Worm (Caenorhabditis elegans) whole organism, mixed stage, embryonic: ENCODE data around the gene rgef-1.

ENCODE experiments used
- ces-1 ChIP-seq: fragments of 150-350 bp; optimal IDR thresholded peaks from 2 replicates; lab custom pipeline; 2014; ENCODE audit warnings: missing biosample characterization, missing genetic modification reagents, missing genetic modification characterization
- elt-1 ChIP-seq: sonication (generic microtip); optimal IDR thresholded peaks from 2 replicates; lab custom pipeline; 2017; ENCODE audit warnings: missing genetic modification characterization, mild to moderate bottlenecking, missing compliant biosample characterization, antibody characterized with exemption, moderate library complexity, borderline replicate concordance; ENCODE audit not compliant: insufficient read depth
- elt-3 ChIP-seq: fragments of 150-350 bp; optimal IDR thresholded peaks from 2 replicates; lab custom pipeline; 2014; ENCODE audit warnings: missing biosample characterization, missing genetic modification characterization
- pha-4 ChIP-seq: fragments of 150-350 bp; optimal IDR thresholded peaks from 2 replicates; lab custom pipeline; 2018; ENCODE audit warnings: missing biosample characterization, missing genetic modification reagents, missing genetic modification characterization
- sptf-1 ChIP-seq: sonication (generic microtip); optimal IDR thresholded peaks from 2 replicates; lab custom pipeline; 2017; ENCODE audit warnings: mild to moderate bottlenecking, missing genetic modification characterization, moderate library complexity, missing compliant biosample characterization

- TF ChIP-seq elt-3: no peak
- TF ChIP-seq sptf-1 (tag; lab: Kevin White, UChicago): no peak
- no peak for TF ChIP-seq pha-4 (tag; lab: Kevin White, UChicago)
- TF ChIP-seq elt-1: no peak
- TF ChIP-seq ces-1 (GFP tag; lab: Kevin White, UChicago): no peak
These were observed 20.0 kb downstream of the rgef-1 start, which contains the start of gene C50F4.16 for ce11 chrV:9541506-9541905.
